Worm (Caenorhabditis elegans) whole organism, mixed stage, embryonic: ENCODE results near the gene F38E1.6.

Experiments used
- M03D4.4 ChIP-seq: sonication (generic microtip); optimal IDR thresholded peaks from 2 replicates; lab custom pipeline; 2017; ENCODE audit warnings: mild to moderate bottlenecking, missing genetic modification characterization, missing compliant biosample characterization
- bed-3 ChIP-seq: fragments of 200-800 bp; sonication (Bioruptor generic); optimal IDR thresholded peaks from 3 replicates; lab custom pipeline; 2018; ENCODE audit warnings: mild to moderate bottlenecking, missing genetic modification characterization, moderate library complexity, missing compliant biosample characterization
- blmp-1 ChIP-seq: fragments of 150-350 bp; optimal IDR thresholded peaks from 2 replicates; lab custom pipeline; 2014; ENCODE audit warnings: missing biosample characterization, missing genetic modification characterization
- ceh-39 ChIP-seq: fragments of 150-350 bp; optimal IDR thresholded peaks from 2 replicates; lab custom pipeline; 2014; ENCODE audit warnings: missing biosample characterization, missing genetic modification characterization
- ceh-43 ChIP-seq: fragments of 200-800 bp; sonication (Bioruptor generic); optimal IDR thresholded peaks from 2 replicates; lab custom pipeline; 2018; ENCODE audit warnings: mild to moderate bottlenecking, missing genetic modification characterization, moderate library complexity, missing compliant biosample characterization
- ceh-83 ChIP-seq: fragments of 200-800 bp; sonication (Bioruptor generic); optimal IDR thresholded peaks from 2 replicates; lab custom pipeline; 2018; ENCODE audit warnings: mild to moderate bottlenecking, missing genetic modification characterization, missing compliant biosample characterization
- ces-1 ChIP-seq: fragments of 150-350 bp; optimal IDR thresholded peaks from 2 replicates; lab custom pipeline; 2014; ENCODE audit warnings: missing biosample characterization, missing genetic modification reagents, missing genetic modification characterization
- cnd-1 ChIP-seq: fragments of 200-800 bp; sonication (Bioruptor generic); optimal IDR thresholded peaks from 2 replicates; lab custom pipeline; 2018; ENCODE audit warnings: mild to moderate bottlenecking, missing genetic modification characterization, missing compliant biosample characterization
- elt-1 ChIP-seq: sonication (generic microtip); optimal IDR thresholded peaks from 2 replicates; lab custom pipeline; 2017; ENCODE audit warnings: missing genetic modification characterization, mild to moderate bottlenecking, missing compliant biosample characterization, antibody characterized with exemption, moderate library complexity, borderline replicate concordance; ENCODE audit not compliant: insufficient read depth
- elt-3 ChIP-seq: fragments of 150-350 bp; optimal IDR thresholded peaks from 2 replicates; lab custom pipeline; 2014; ENCODE audit warnings: missing biosample characterization, missing genetic modification characterization
- flh-1 ChIP-seq: fragments of 200-800 bp; sonication (Bioruptor generic); optimal IDR thresholded peaks from 2 replicates; lab custom pipeline; 2018; ENCODE audit warnings: mild to moderate bottlenecking, missing genetic modification characterization, moderate library complexity, missing compliant biosample characterization
- ham-2 ChIP-seq: fragments of 200-800 bp; sonication (Bioruptor generic); optimal IDR thresholded peaks from 2 replicates; lab custom pipeline; 2018; ENCODE audit warnings: mild to moderate bottlenecking, missing genetic modification characterization, missing compliant biosample characterization
- lin-13 ChIP-seq: fragments of 150-350 bp; optimal IDR thresholded peaks from 2 replicates; lab custom pipeline; 2014; ENCODE audit warnings: missing biosample characterization, missing genetic modification characterization
- lsy-2 ChIP-seq: fragments of 150-350 bp; optimal IDR thresholded peaks from 2 replicates; lab custom pipeline; 2014; ENCODE audit warnings: missing biosample characterization, missing genetic modification characterization
- mab-5 ChIP-seq: fragments of 150-350 bp; optimal IDR thresholded peaks from 2 replicates; lab custom pipeline; 2014; ENCODE audit warnings: missing biosample characterization, missing genetic modification characterization
- mep-1 ChIP-seq: fragments of 150-350 bp; optimal IDR thresholded peaks from 2 replicates; lab custom pipeline; 2017; ENCODE audit warnings: missing biosample characterization, missing genetic modification reagents, missing genetic modification characterization, inconsistent platforms
- mls-2 ChIP-seq: sonication (generic microtip); optimal IDR thresholded peaks from 2 replicates; lab custom pipeline; 2016; ENCODE audit warnings: mild to moderate bottlenecking, missing genetic modification characterization, moderate library complexity, missing compliant biosample characterization
- nhr-12 ChIP-seq: fragments of 150-350 bp; optimal IDR thresholded peaks from 2 replicates; lab custom pipeline; 2014; ENCODE audit warnings: missing biosample characterization, missing genetic modification characterization
- nhr-2 ChIP-seq: fragments of 150-350 bp; optimal IDR thresholded peaks from 2 replicates; lab custom pipeline; 2014; ENCODE audit warnings: missing biosample characterization, missing genetic modification characterization
- nhr-237 ChIP-seq: fragments of 150-350 bp; optimal IDR thresholded peaks from 2 replicates; lab custom pipeline; 2014; ENCODE audit warnings: missing biosample characterization, missing genetic modification characterization
- nhr-28 ChIP-seq: fragments of 150-350 bp; optimal IDR thresholded peaks from 2 replicates; lab custom pipeline; 2014; ENCODE audit warnings: missing biosample characterization, missing genetic modification characterization
- nhr-76 ChIP-seq: sonication (generic microtip); optimal IDR thresholded peaks from 2 replicates; lab custom pipeline; 2017; ENCODE audit warnings: missing biosample characterization, missing genetic modification characterization
- pha-4 ChIP-seq: fragments of 150-350 bp; optimal IDR thresholded peaks from 2 replicates; lab custom pipeline; 2018; ENCODE audit warnings: missing biosample characterization, missing genetic modification reagents, missing genetic modification characterization
- sem-2 ChIP-seq: fragments of 200-800 bp; sonication (Bioruptor generic); optimal IDR thresholded peaks from 2 replicates; lab custom pipeline; 2018; ENCODE audit warnings: mild to moderate bottlenecking, missing genetic modification characterization, missing compliant biosample characterization
- tbx-8 ChIP-seq: fragments of 200-800 bp; sonication (Bioruptor generic); optimal IDR thresholded peaks from 2 replicates; lab custom pipeline; 2018; ENCODE audit warnings: mild to moderate bottlenecking, missing genetic modification characterization, moderate library complexity, missing compliant biosample characterization
- unc-120 ChIP-seq: sonication (generic microtip); optimal IDR thresholded peaks from 2 replicates; lab custom pipeline; 2017; ENCODE audit warnings: missing genetic modification characterization, missing compliant biosample characterization; ENCODE audit not compliant: poor library complexity, severe bottlenecking
- unc-39 ChIP-seq: fragments of 150-350 bp; optimal IDR thresholded peaks from 2 replicates; lab custom pipeline; 2014; ENCODE audit warnings: missing biosample characterization, missing genetic modification characterization
- unc-62 ChIP-seq: fragments of 150-350 bp; optimal IDR thresholded peaks from 2 replicates; lab custom pipeline; 2014; ENCODE audit warnings: missing biosample characterization, missing genetic modification reagents, missing genetic modification characterization
- zip-8 ChIP-seq: fragments of 150-350 bp; optimal IDR thresholded peaks from 2 replicates; lab custom pipeline; 2014; ENCODE audit warnings: missing biosample characterization, missing genetic modification characterization
- ztf-11 ChIP-seq: fragments of 150-350 bp; optimal IDR thresholded peaks from 2 replicates; lab custom pipeline; 2014; ENCODE audit warnings: missing biosample characterization, missing genetic modification characterization

F38E1.6 gene

DNA sequence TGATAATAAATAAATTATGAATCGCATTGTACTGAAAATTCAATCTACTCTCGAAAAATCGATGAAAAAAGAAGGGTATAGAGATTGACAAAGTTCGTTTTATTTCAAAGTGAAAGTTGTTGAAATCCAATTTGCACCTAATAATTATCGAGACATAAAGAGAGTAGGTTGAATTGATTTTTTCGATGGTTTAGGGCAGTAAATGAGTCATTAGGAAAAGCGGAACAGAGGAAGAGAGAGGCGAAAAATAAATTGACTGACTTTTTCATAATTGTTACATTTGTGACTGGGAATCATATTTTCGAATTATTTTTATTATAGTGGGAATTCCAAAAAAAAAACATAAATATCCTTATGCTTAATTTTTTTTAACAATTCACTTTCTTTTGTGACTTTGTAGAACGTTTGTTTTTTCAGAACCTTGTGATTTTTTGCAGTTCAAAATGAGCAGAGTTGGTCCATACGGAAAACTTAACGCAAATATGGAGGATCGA is 34.5 kb downstream of the F38E1.6 start, which contains the start of the genes pho-6 and F52E1.3:
pho-6 (minus strand) TSS at position 101 of the 494 bp plus-strand sequence.
F52E1.3 (plus strand) TSS at position 444 of the 494 bp plus-strand sequence.
- TF ChIP-seq ces-1 (no peak), bed-3 (GFP tag; lab: Kevin White, UChicago) (no peak), lin-13 (no peak), ceh-83 (GFP tag; lab: Kevin White, UChicago) (no peak), mep-1 (tag; lab: Kevin White, UChicago) (no peak), ztf-11 (no peak), blmp-1 (tag; lab: Kevin White, UChicago) (no peak), cnd-1 (no peak), unc-39 (tag; lab: Kevin White, UChicago) (no peak), lsy-2 (no peak), unc-120 (tag; lab: Kevin White, UChicago) (no peak), mls-2 (tag; lab: Kevin White, UChicago) (no peak), unc-62 (GFP tag; lab: Kevin White, UChicago) (no peak)

DNA sequence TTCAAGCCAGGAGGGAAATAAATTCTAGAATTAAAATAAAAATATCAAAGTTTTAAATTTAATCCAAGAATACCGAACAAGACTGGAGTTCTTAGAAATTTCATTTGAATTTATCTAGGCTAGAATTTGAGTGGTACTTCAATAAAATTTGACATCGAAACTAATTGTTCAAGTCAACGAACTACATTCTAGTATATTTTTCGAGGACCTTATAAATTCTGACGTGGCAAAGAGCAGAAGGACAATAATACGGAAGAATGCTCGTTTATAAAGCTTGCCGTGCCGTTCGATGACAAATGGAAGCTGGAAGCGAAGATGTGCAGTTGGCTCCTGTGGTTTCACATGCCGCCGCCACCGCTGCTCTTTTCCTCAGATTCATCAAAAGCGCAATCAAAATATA is 40.9 kb downstream of the F38E1.6 start:
- no peak for TF ChIP-seq zip-8 (tag; lab: Kevin White, UChicago)
- no peak for TF ChIP-seq flh-1 (GFP tag; lab: Kevin White, UChicago)
- no peak for TF ChIP-seq ceh-83 (GFP tag; lab: Kevin White, UChicago)
- no peak for TF ChIP-seq blmp-1 (tag; lab: Kevin White, UChicago)
- TF ChIP-seq lin-13: no peak
- TF ChIP-seq ham-2 (GFP tag; lab: Kevin White, UChicago): no peak
- no peak for TF ChIP-seq ceh-39 (tag; lab: Kevin White, UChicago)
- no peak for TF ChIP-seq bed-3 (GFP tag; lab: Kevin White, UChicago)
- no peak for TF ChIP-seq cnd-1
- no peak for TF ChIP-seq unc-62 (GFP tag; lab: Kevin White, UChicago)

DNA sequence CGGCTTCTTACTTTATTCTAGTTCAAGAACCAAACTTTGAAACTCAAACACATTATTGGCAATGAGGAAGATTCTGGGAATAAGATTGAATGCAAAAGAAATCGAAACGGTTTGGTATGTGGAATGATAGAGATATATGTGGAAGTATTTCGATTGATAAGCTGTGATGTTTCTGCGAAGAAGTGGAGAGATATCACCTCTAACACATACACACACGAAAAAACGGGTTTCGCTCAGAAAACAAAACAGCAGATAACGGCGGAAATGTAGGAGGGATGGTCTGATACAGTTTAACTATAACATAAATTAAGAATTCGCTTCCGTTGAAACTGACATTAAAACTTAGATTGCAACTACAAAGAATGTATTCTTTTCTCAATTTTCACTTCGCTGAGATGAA is 41.4 kb downstream of the F38E1.6 start:
- TF ChIP-seq sem-2: no peak
- TF ChIP-seq ceh-43 (GFP tag; lab: Kevin White, UChicago): no peak
- TF ChIP-seq tbx-8 (GFP tag; lab: Kevin White, UChicago): no peak
- no peak for TF ChIP-seq nhr-12
- no peak for TF ChIP-seq nhr-28 (tag; lab: Kevin White, UChicago)
- no peak for TF ChIP-seq elt-3

DNA sequence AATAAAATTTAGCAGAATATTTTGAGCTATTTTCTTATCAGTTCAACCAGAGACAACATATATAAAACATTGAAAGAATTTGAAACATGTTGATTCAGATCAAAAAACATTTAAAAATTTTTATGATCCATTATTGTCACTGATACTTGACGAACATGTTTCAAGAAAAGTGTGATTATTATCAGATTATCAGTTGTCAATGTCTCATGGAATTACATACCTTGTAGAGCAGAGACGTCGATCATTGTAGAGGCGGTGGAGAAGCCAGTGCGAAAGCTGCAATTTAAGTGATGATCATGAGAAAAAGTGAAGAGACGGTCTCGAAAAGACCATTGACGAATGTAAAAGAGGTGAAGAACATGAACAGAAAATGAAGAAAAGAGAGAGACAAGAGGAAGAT is 42.5 kb downstream of the F38E1.6 start, which contains the start of gene F52E1.9:
F52E1.9 (minus strand) TSS at position 278 of the 400 bp plus-strand sequence.
- TF ChIP-seq pha-4 (tag; lab: Kevin White, UChicago) (no peak), nhr-76 (tag; lab: Kevin White, UChicago) (no peak), nhr-237 (no peak), elt-3 (no peak), ham-2 (GFP tag; lab: Kevin White, UChicago) (no peak), mab-5 (tag; lab: Kevin White, UChicago) (no peak), flh-1 (GFP tag; lab: Kevin White, UChicago) (no peak), M03D4.4 (tag; lab: Kevin White, UChicago) (no peak), lsy-2 (no peak), tbx-8 (GFP tag; lab: Kevin White, UChicago) (no peak), unc-120 (tag; lab: Kevin White, UChicago) (no peak), cnd-1 (no peak), ceh-43 (GFP tag; lab: Kevin White, UChicago) (no peak), ceh-39 (tag; lab: Kevin White, UChicago) (no peak), zip-8 (tag; lab: Kevin White, UChicago) (no peak)

DNA sequence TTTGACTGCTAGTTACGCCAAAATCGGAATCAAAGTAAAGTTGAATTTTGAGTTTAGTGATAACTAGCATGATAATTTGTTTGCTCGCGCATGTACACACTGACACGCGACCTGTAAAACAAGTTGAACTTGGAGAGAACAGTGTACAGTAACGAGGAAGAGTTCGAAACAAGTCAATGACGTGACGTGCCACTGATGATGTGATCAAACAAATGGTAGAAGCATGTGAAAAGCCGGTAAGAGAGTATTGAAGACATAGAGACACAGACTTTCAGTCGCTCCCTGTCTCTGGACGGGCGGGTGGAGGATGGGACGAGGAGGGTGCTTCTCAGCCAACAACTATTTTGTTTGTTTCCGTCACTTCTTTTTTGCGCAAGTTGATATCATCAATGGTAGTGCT is 43.3 kb downstream of the F38E1.6 start:
- no peak for TF ChIP-seq nhr-2 (tag; lab: Kevin White, UChicago)
- TF ChIP-seq nhr-12: no peak
- TF ChIP-seq nhr-237: no peak
- no peak for TF ChIP-seq elt-3
- TF ChIP-seq flh-1 (GFP tag; lab: Kevin White, UChicago): no peak
- TF ChIP-seq M03D4.4 (tag; lab: Kevin White, UChicago): no peak
- no peak for TF ChIP-seq zip-8 (tag; lab: Kevin White, UChicago)
- no peak for TF ChIP-seq bed-3 (GFP tag; lab: Kevin White, UChicago)
- no peak for TF ChIP-seq mab-5 (tag; lab: Kevin White, UChicago)
- TF ChIP-seq ztf-11: no peak
- no peak for TF ChIP-seq nhr-76 (tag; lab: Kevin White, UChicago)
- TF ChIP-seq ceh-83 (GFP tag; lab: Kevin White, UChicago): no peak
- TF ChIP-seq mls-2 (tag; lab: Kevin White, UChicago): no peak
- TF ChIP-seq ces-1: no peak
- TF ChIP-seq elt-1 (tag; lab: Kevin White, UChicago): no peak
- no peak for TF ChIP-seq pha-4 (tag; lab: Kevin White, UChicago)
- no peak for TF ChIP-seq lin-13
- TF ChIP-seq ceh-39 (tag; lab: Kevin White, UChicago): no peak
